Fruit fly (Drosophila melanogaster): Measurements from ENCODE around the gene Cpr67B.

The Cpr67B gene

dm6 chr3L:9372278-9372975 is 32.2 kb upstream of the Cpr67B start, which contains the start of the genes Hsp67Bc, CG4456 and Hsp22 (continued):
- no peak for TF ChIP-seq kah (GFP tag; optimal IDR thresholded peaks at IDR 0.05)
- no peak for TF ChIP-seq org-1 (GFP tag; optimal IDR thresholded peaks at IDR 0.05)
- TF ChIP-seq Dp (GFP tag; optimal IDR thresholded peaks at IDR 0.05) = no peak
- no peak for TF ChIP-seq sr (GFP tag; IDR thresholded peaks at IDR 0.05)
- no peak for TF ChIP-seq CkIIα-i1 (GFP tag; IDR thresholded peaks at IDR 0.05)
- TF ChIP-seq prd (optimal IDR thresholded peaks at IDR 0.05) = no peak
- TF ChIP-seq prd (GFP tag; IDR thresholded peaks at IDR 0.05) = no peak
- peak; percentile 86 for TF ChIP-seq kni (GFP tag; optimal IDR thresholded peaks at IDR 0.05)
- no peak for TF ChIP-seq CG15479 (GFP tag; optimal IDR thresholded peaks at IDR 0.05)
- no peak for TF ChIP-seq chn (GFP tag; optimal IDR thresholded peaks at IDR 0.05)
- no peak for TF ChIP-seq Sry-β (GFP tag; optimal IDR thresholded peaks at IDR 0.05)
- TF ChIP-seq Ets97D (GFP tag; optimal IDR thresholded peaks at IDR 0.05) = no peak
- TF ChIP-seq Nf-YB (GFP tag; optimal IDR thresholded peaks at IDR 0.05) = no peak
- no peak for TF ChIP-seq CG18764 (GFP tag; optimal IDR thresholded peaks at IDR 0.05)
- no peak for TF ChIP-seq HmgZ (tag; optimal IDR thresholded peaks at IDR 0.05)
- TF ChIP-seq CG8478 (optimal IDR thresholded peaks at IDR 0.05) = no peak
- TF ChIP-seq dpn (GFP tag; optimal IDR thresholded peaks at IDR 0.05) = no peak
- TF ChIP-seq Hr3 (GFP tag; optimal IDR thresholded peaks at IDR 0.05) = no peak
- no peak for TF ChIP-seq en (GFP tag; optimal IDR thresholded peaks at IDR 0.05)
- TF ChIP-seq ash1 (GFP tag; optimal IDR thresholded peaks at IDR 0.05) = no peak
- TF ChIP-seq gfzf (GFP tag; optimal IDR thresholded peaks at IDR 0.05) = no peak
- peak; percentile 20; the same call in 1 of the 3 replicates for TF ChIP-seq Opbp (GFP tag; IDR thresholded peaks at IDR 0.05; ENCODE audit: partially characterized antibody)
- 0 out of 3 replicates have a peak, but pooled peaks have one; percentile 50 for TF ChIP-seq gce (GFP tag; IDR thresholded peaks at IDR 0.05)
- TF ChIP-seq CG9609 (GFP tag; optimal IDR thresholded peaks at IDR 0.05) = no peak
- no peak for TF ChIP-seq CG10462 (GFP tag; optimal IDR thresholded peaks at IDR 0.05)
- TF ChIP-seq CG18262 (tag; optimal IDR thresholded peaks at IDR 0.05) = no peak
- no peak for TF ChIP-seq odd (GFP tag; optimal IDR thresholded peaks at IDR 0.05)
- peak; percentile 51 for TF ChIP-seq CG18599 (GFP tag; optimal IDR thresholded peaks at IDR 0.05)
- peak; percentile 21 for TF ChIP-seq CG1529 (GFP tag; optimal IDR thresholded peaks at IDR 0.05)
- no peak for TF ChIP-seq Dip2 (GFP tag; IDR thresholded peaks at IDR 0.05)
- no peak for TF ChIP-seq eyg (GFP tag; optimal IDR thresholded peaks at IDR 0.05)
- no peak for TF ChIP-seq ap (GFP tag; IDR thresholded peaks at IDR 0.05)
- TF ChIP-seq Nf-YC (tag; optimal IDR thresholded peaks at IDR 0.05) = peak; percentile 31
- no peak for TF ChIP-seq sna (GFP tag; IDR thresholded peaks at IDR 0.05; ENCODE audit: partially characterized antibody)
- TF ChIP-seq lab (GFP tag; optimal IDR thresholded peaks at IDR 0.05) = no peak
- no peak for TF ChIP-seq CG9437 (GFP tag; optimal IDR thresholded peaks at IDR 0.05)
- no peak for TF ChIP-seq CG10321 (GFP tag; IDR thresholded peaks at IDR 0.05)
- 0 out of 2 replicates have a peak, but pooled peaks have one; percentile 14 for TF ChIP-seq Rfx (GFP tag; IDR thresholded peaks at IDR 0.05)
- no peak for TF ChIP-seq HLH3B (GFP tag; IDR thresholded peaks at IDR 0.05)
- TF ChIP-seq Bgb (GFP tag; IDR thresholded peaks at IDR 0.05; ENCODE audit: partially characterized antibody) = peak; percentile 27; the same call in 1 of the 2 replicates
- TF ChIP-seq kay (GFP tag; optimal IDR thresholded peaks at IDR 0.05) = no peak
- TF ChIP-seq CG18476 (GFP tag; optimal IDR thresholded peaks at IDR 0.05) = no peak
- no peak for TF ChIP-seq CG14860 (GFP tag; IDR thresholded peaks at IDR 0.05; ENCODE audit: partially characterized antibody)
- TF ChIP-seq CG6813 (GFP tag; optimal IDR thresholded peaks at IDR 0.05) = no peak
- TF ChIP-seq PHDP (tag; optimal IDR thresholded peaks at IDR 0.05) = no peak
- TF ChIP-seq Pdp1 (GFP tag; optimal IDR thresholded peaks at IDR 0.05) = peak in 1 of 2 experiments; percentile 30
- TF ChIP-seq ci (GFP tag; IDR thresholded peaks at IDR 0.05) = 0 out of 3 replicates have a peak, but pooled peaks have one; percentile 51
- no peak for TF ChIP-seq Poxn (GFP tag; IDR thresholded peaks at IDR 0.05)
- TF ChIP-seq pros (GFP tag; optimal IDR thresholded peaks at IDR 0.05) = peak; percentile 45
- peak; percentile 39 for TF ChIP-seq CG13894 (tag; optimal IDR thresholded peaks at IDR 0.05)
